Worm (Caenorhabditis elegans) whole organism, young adult: ENCODE measurements around the gene R02F2.4.

Experiments
- B0336.3 ChIP-seq: fragments of 200-800 bp; sonication (Bioruptor generic); IDR thresholded peaks from 2 replicates; pipeline ENCODE4 v1.3.6; 2022; ENCODE audit warnings: missing genetic modification characterization, missing compliant biosample characterization
- F23B12.7 ChIP-seq: sonication (generic microtip); optimal IDR thresholded peaks from 2 replicates; lab custom pipeline; 2017; ENCODE audit warnings: missing genetic modification characterization, mild to moderate bottlenecking, missing compliant biosample characterization, antibody characterized with exemption, moderate library complexity; ENCODE audit not compliant: insufficient read depth
- F52B5.7 ChIP-seq: sonication (generic microtip); optimal IDR thresholded peaks from 2 replicates; lab custom pipeline; 2016; ENCODE audit warnings: mild to moderate bottlenecking, missing genetic modification characterization, missing compliant biosample characterization
- K12H6.12 ChIP-seq: fragments of 200-800 bp; sonication (Bioruptor generic); optimal IDR thresholded peaks from 2 replicates; lab custom pipeline; 2018; ENCODE audit warnings: mild to moderate bottlenecking, missing genetic modification characterization, missing compliant biosample characterization
- Y53G8AR.9 ChIP-seq: fragments of 200-800 bp; sonication (Bioruptor generic); conservative IDR thresholded peaks from 2 replicates; pipeline ENCODE4 v1.3.6; 2022; ENCODE audit warnings: missing genetic modification reagents, missing genetic modification characterization, missing compliant biosample characterization
- Y67H2A.10 ChIP-seq: fragments of 200-800 bp; sonication (Bioruptor generic); conservative IDR thresholded peaks from 2 replicates; pipeline ENCODE4 v1.3.6; 2022; ENCODE audit warnings: missing genetic modification reagents, missing genetic modification characterization, missing compliant biosample characterization
- Y79H2A.3 ChIP-seq: fragments of 200-800 bp; sonication (Bioruptor generic); conservative IDR thresholded peaks from 2 replicates; pipeline ENCODE4 v1.3.6; 2022; ENCODE audit warnings: missing genetic modification reagents, missing genetic modification characterization, missing compliant biosample characterization
- Y95B8A.8 ChIP-seq: fragments of 200-800 bp; sonication (Bioruptor generic); IDR thresholded peaks from 2 replicates; pipeline ENCODE4 v1.3.6; 2022; ENCODE audit warnings: missing genetic modification reagents, missing genetic modification characterization, missing compliant biosample characterization
- athp-1 ChIP-seq: sonication (generic microtip); optimal IDR thresholded peaks from 2 replicates; lab custom pipeline; 2017; ENCODE audit warnings: mild to moderate bottlenecking, missing genetic modification characterization, missing compliant biosample characterization
- attf-5 ChIP-seq: fragments of 200-800 bp; sonication (Bioruptor generic); optimal IDR thresholded peaks from 2 replicates; lab custom pipeline; 2018; ENCODE audit warnings: mild to moderate bottlenecking, missing genetic modification characterization, missing compliant biosample characterization
- attf-6 ChIP-seq: fragments of 200-800 bp; sonication (Bioruptor generic); IDR thresholded peaks from 2 replicates; pipeline ENCODE4 v1.3.6; 2022; ENCODE audit warnings: missing genetic modification reagents, missing genetic modification characterization, missing compliant biosample characterization
- cebp-1 ChIP-seq, 2 experiments: fragments of 200-800 bp in 1 of 2; sonication (Bioruptor generic) in 1 of 2; sonication (generic microtip) in 1 of 2; IDR thresholded peaks in 1 of 2; optimal IDR thresholded peaks in 1 of 2; 2 replicates each; pipeline versions ENCODE4 v1.3.6 to Lab custom; 2017 to 2022; ENCODE audit warnings: missing compliant biosample characterization in 2 of 2, missing genetic modification characterization in 2 of 2, mild to moderate bottlenecking in 1 of 2, missing genetic modification reagents in 1 of 2, moderate library complexity in 1 of 2
- ceh-40 ChIP-seq: fragments of 200-800 bp; sonication (Bioruptor generic); IDR thresholded peaks from 2 replicates; pipeline ENCODE4 v1.3.6; 2022; ENCODE audit warnings: missing genetic modification characterization, missing compliant biosample characterization
- ceh-79 ChIP-seq: sonication (generic microtip); optimal IDR thresholded peaks from 2 replicates; lab custom pipeline; 2017; ENCODE audit warnings: mild to moderate bottlenecking, missing genetic modification characterization, missing compliant biosample characterization
- ceh-91 ChIP-seq: fragments of 200-800 bp; sonication (Bioruptor generic); IDR thresholded peaks from 2 replicates; pipeline ENCODE4 v1.3.6; 2022; ENCODE audit warnings: missing genetic modification reagents, missing genetic modification characterization, missing compliant biosample characterization
- die-1 ChIP-seq: sonication (generic microtip); optimal IDR thresholded peaks from 2 replicates; lab custom pipeline; 2016; ENCODE audit warnings: missing genotype, mild to moderate bottlenecking, missing genetic modification characterization, missing compliant biosample characterization
- dox-1 ChIP-seq: fragments of 200-800 bp; sonication (Bioruptor generic); IDR thresholded peaks from 2 replicates; pipeline ENCODE4 v1.3.6; 2022; ENCODE audit warnings: missing genetic modification reagents, missing genetic modification characterization, missing compliant biosample characterization
- egrh-3 ChIP-seq: fragments of 200-800 bp; sonication (Bioruptor generic); IDR thresholded peaks from 2 replicates; pipeline ENCODE4 v1.3.6; 2022; ENCODE audit warnings: missing genetic modification reagents, missing genetic modification characterization, missing compliant biosample characterization
- ets-4 ChIP-seq: fragments of 200-800 bp; sonication (Bioruptor generic); optimal IDR thresholded peaks from 2 replicates; lab custom pipeline; 2018; ENCODE audit warnings: mild to moderate bottlenecking, missing genetic modification characterization, missing compliant biosample characterization
- gei-17 ChIP-seq: fragments of 200-800 bp; sonication (Bioruptor generic); optimal IDR thresholded peaks from 2 replicates; lab custom pipeline; 2018; ENCODE audit warnings: mild to moderate bottlenecking, missing genetic modification characterization, missing compliant biosample characterization
- him-1 ChIP-seq: sonication (generic microtip); optimal IDR thresholded peaks from 2 replicates; lab custom pipeline; 2016; ENCODE audit warnings: missing genotype, missing genetic modification reagents, missing genetic modification characterization, missing compliant biosample characterization
- lin-26 ChIP-seq: fragments of 200-800 bp; sonication (Bioruptor generic); IDR thresholded peaks from 2 replicates; pipeline ENCODE4 v1.3.6; 2022; ENCODE audit warnings: missing genetic modification reagents, missing genetic modification characterization, missing compliant biosample characterization
- lin-54 ChIP-seq: fragments of 200-800 bp; sonication (Bioruptor generic); optimal IDR thresholded peaks from 2 replicates; lab custom pipeline; 2018; ENCODE audit warnings: mild to moderate bottlenecking, missing genetic modification characterization, missing compliant biosample characterization
- lir-1 ChIP-seq: fragments of 200-800 bp; sonication (Bioruptor generic); conservative IDR thresholded peaks from 2 replicates; pipeline ENCODE4 v1.3.6; 2022; ENCODE audit warnings: missing genetic modification reagents, missing genetic modification characterization, missing compliant biosample characterization
- madf-10 ChIP-seq: sonication (generic microtip); optimal IDR thresholded peaks from 2 replicates; lab custom pipeline; 2016; ENCODE audit warnings: mild to moderate bottlenecking, missing genetic modification characterization, missing compliant biosample characterization
- madf-3 ChIP-seq: fragments of 200-800 bp; sonication (Bioruptor generic); IDR thresholded peaks from 2 replicates; pipeline ENCODE4 v1.3.6; 2022; ENCODE audit warnings: missing genetic modification reagents, missing genetic modification characterization, missing compliant biosample characterization
- mcd-1 ChIP-seq: fragments of 200-800 bp; sonication (Bioruptor generic); IDR thresholded peaks from 2 replicates; pipeline ENCODE4 v1.3.6; 2022; ENCODE audit warnings: missing genetic modification reagents, missing genetic modification characterization, missing compliant biosample characterization
- nhr-120 ChIP-seq: fragments of 200-800 bp; sonication (Bioruptor generic); IDR thresholded peaks from 2 replicates; pipeline ENCODE4 v1.3.6; 2022; ENCODE audit warnings: missing genetic modification characterization, missing compliant biosample characterization
- nhr-27 ChIP-seq: fragments of 200-800 bp; sonication (Bioruptor generic); optimal IDR thresholded peaks from 2 replicates; lab custom pipeline; 2018; ENCODE audit warnings: mild to moderate bottlenecking, missing genetic modification characterization, moderate library complexity, missing compliant biosample characterization
- nhr-80 ChIP-seq: sonication (generic microtip); optimal IDR thresholded peaks from 2 replicates; lab custom pipeline; 2016; ENCODE audit warnings: missing genetic modification characterization, missing compliant biosample characterization
- nhr-90 ChIP-seq: sonication (generic microtip); optimal IDR thresholded peaks from 2 replicates; lab custom pipeline; 2016; ENCODE audit warnings: missing genotype, mild to moderate bottlenecking, missing genetic modification characterization, missing compliant biosample characterization
- sea-2 ChIP-seq: fragments of 200-800 bp; sonication (Bioruptor generic); IDR thresholded peaks from 2 replicates; pipeline ENCODE4 v1.3.6; 2022; ENCODE audit warnings: missing genetic modification characterization, missing compliant biosample characterization
- snpc-1.1 ChIP-seq: sonication (generic microtip); optimal IDR thresholded peaks from 2 replicates; lab custom pipeline; 2017; ENCODE audit warnings: missing genetic modification characterization, mild to moderate bottlenecking, missing compliant biosample characterization, antibody characterized with exemption, moderate library complexity, missing genotype, missing genetic modification reagents; ENCODE audit not compliant: insufficient read depth
- snpc-4 ChIP-seq, 5 experiments: fragments of 150-350 bp in 1 of 5; sonication (generic microtip) in 4 of 5; optimal IDR thresholded peaks; 2 replicates each; lab custom pipeline; 2014 to 2018; ENCODE audit warnings: missing genetic modification characterization in 5 of 5, missing biosample characterization in 3 of 5, antibody characterized with exemption in 2 of 5, mild to moderate bottlenecking in 2 of 5, missing compliant biosample characterization in 2 of 5, missing genotype in 2 of 5, moderate library complexity in 2 of 5, missing genetic modification reagents in 1 of 5
- tbp1 ChIP-seq: fragments of 200-800 bp; sonication (Bioruptor generic); optimal IDR thresholded peaks from 2 replicates; lab custom pipeline; 2018; ENCODE audit warnings: mild to moderate bottlenecking, missing genetic modification characterization, missing compliant biosample characterization
- tlf-1 ChIP-seq: fragments of 200-800 bp; sonication (Bioruptor generic); optimal IDR thresholded peaks from 2 replicates; lab custom pipeline; 2018; ENCODE audit warnings: mild to moderate bottlenecking, missing genetic modification characterization, missing compliant biosample characterization
- zfh-2 ChIP-seq: fragments of 200-800 bp; sonication (Bioruptor generic); conservative IDR thresholded peaks from 2 replicates; pipeline ENCODE4 v1.3.6; 2022; ENCODE audit warnings: missing genetic modification reagents, missing genetic modification characterization, missing compliant biosample characterization
- ztf-18 ChIP-seq: sonication (generic microtip); optimal IDR thresholded peaks from 2 replicates; lab custom pipeline; 2016; ENCODE audit warnings: missing genotype, mild to moderate bottlenecking, missing genetic modification characterization, missing compliant biosample characterization
- ztf-25 ChIP-seq: fragments of 200-800 bp; sonication (Bioruptor generic); IDR thresholded peaks from 2 replicates; pipeline ENCODE4 v1.3.6; 2022; ENCODE audit warnings: missing genetic modification reagents, missing genetic modification characterization, missing compliant biosample characterization

The R02F2.4 gene

ce11 chrIII:5498973-5499372 is 14.9 kb downstream of the R02F2.4 start, which contains the start of gene R02F2.9 (continued):
- TF ChIP-seq die-1: no peak
- TF ChIP-seq lin-54 (GFP tag; lab: Kevin White, UChicago): peak; percentile 60
- TF ChIP-seq zfh-2 (GFP tag; lab: Robert Waterston, UW): no peak
- no peak for TF ChIP-seq nhr-80
- no peak for TF ChIP-seq Y79H2A.3
- TF ChIP-seq snpc-1.1 (tag; lab: Kevin White, UChicago): no peak
- TF ChIP-seq nhr-27 (tag; lab: Kevin White, UChicago): no peak
- TF ChIP-seq lir-1 (GFP tag; lab: Robert Waterston, UW): no peak
- no peak for TF ChIP-seq tbp1 (GFP tag; lab: Kevin White, UChicago)
- no peak for TF ChIP-seq cebp-1 (GFP tag; IDR thresholded peaks at IDR 0.05; lab: Robert Waterston, UW)
- TF ChIP-seq cebp-1 (tag; optimal IDR thresholded peaks at IDR 0.05; lab: Kevin White, UChicago): no peak
- TF ChIP-seq snpc-4 (GFP tag; optimal IDR thresholded peaks at IDR 0.05; lab: Kevin White, UChicago): no peak
- TF ChIP-seq snpc-4 (tag; optimal IDR thresholded peaks at IDR 0.05; lab: Kevin White, UChicago): no peak
- TF ChIP-seq Y95B8A.8 (GFP tag; lab: Robert Waterston, UW): no peak
- TF ChIP-seq tlf-1 (GFP tag; lab: Kevin White, UChicago): no peak
- TF ChIP-seq madf-10 (tag; lab: Kevin White, UChicago): no peak
- TF ChIP-seq ceh-91 (GFP tag; lab: Robert Waterston, UW): no peak
- TF ChIP-seq him-1 (tag; lab: Kevin White, UChicago): peak; percentile 27

- TF ChIP-seq ceh-40 (no peak), ztf-18 (tag; lab: Kevin White, UChicago) (no peak), F52B5.7 (tag; lab: Kevin White, UChicago) (no peak), Y67H2A.10 (GFP tag; lab: Robert Waterston, UW) (no peak), dox-1 (GFP tag; lab: Robert Waterston, UW) (no peak), Y53G8AR.9 (GFP tag; lab: Robert Waterston, UW) (no peak), him-1 (tag; lab: Kevin White, UChicago) (no peak), egrh-3 (GFP tag; lab: Robert Waterston, UW) (no peak), nhr-120 (GFP tag; lab: Robert Waterston, UW) (no peak)
Measured at ce11 chrIII:5499942-5500341, 15.9 kb downstream of the R02F2.4 start.

- TF ChIP-seq athp-1 (tag; lab: Kevin White, UChicago) (no peak), cebp-1 (GFP tag; IDR thresholded peaks at IDR 0.05; lab: Robert Waterston, UW) (no peak), cebp-1 (tag; optimal IDR thresholded peaks at IDR 0.05; lab: Kevin White, UChicago) (no peak), nhr-90 (tag; lab: Kevin White, UChicago) (no peak), ztf-25 (GFP tag; lab: Robert Waterston, UW) (no peak), F23B12.7 (tag; lab: Kevin White, UChicago) (no peak), die-1 (no peak), nhr-80 (no peak)
Measured at ce11 chrIII:5500732-5501131, 16.6 kb downstream of the R02F2.4 start.

ce11 chrIII:5501358-5502287 is 17.5 kb downstream of the R02F2.4 start, which contains the start of gene R02F2.1:
TSS of gene R02F2.1 (plus strand) at chrIII:5501885.
- no peak for TF ChIP-seq sea-2 (GFP tag; lab: Robert Waterston, UW)
- TF ChIP-seq mcd-1: no peak
- no peak; the same call in none of the 2 replicates for TF ChIP-seq B0336.3 (GFP tag; lab: Robert Waterston, UW)
- no peak for TF ChIP-seq snpc-1.1 (tag; lab: Kevin White, UChicago)
- TF ChIP-seq tbp1 (GFP tag; lab: Kevin White, UChicago): peak; percentile 25
- 0 out of 2 replicates have a peak, but pooled peaks have one; percentile 23 for TF ChIP-seq madf-3 (GFP tag; lab: Robert Waterston, UW)
- peak; percentile 45 for TF ChIP-seq tlf-1 (GFP tag; lab: Kevin White, UChicago)
- peak; percentile 18 for TF ChIP-seq nhr-80
- TF ChIP-seq attf-6 (GFP tag; lab: Robert Waterston, UW): no peak
- TF ChIP-seq K12H6.12 (tag; lab: Kevin White, UChicago): no peak
- TF ChIP-seq gei-17 (GFP tag; lab: Kevin White, UChicago): peak; percentile 30
- TF ChIP-seq attf-5 (GFP tag; lab: Kevin White, UChicago): no peak
- no peak for TF ChIP-seq ets-4
- TF ChIP-seq cebp-1 (GFP tag; IDR thresholded peaks at IDR 0.05; lab: Robert Waterston, UW): 0 out of 2 replicates have a peak, but pooled peaks have one; percentile 26
- TF ChIP-seq cebp-1 (tag; optimal IDR thresholded peaks at IDR 0.05; lab: Kevin White, UChicago): peak; percentile 67
- TF ChIP-seq lin-26 (GFP tag; lab: Robert Waterston, UW): peak; percentile 66; the same call in 1 of the 2 replicates
- TF ChIP-seq ceh-79 (tag; lab: Kevin White, UChicago): no peak
